Fruit fly (Drosophila melanogaster): Measurements from ENCODE around the gene CG6712.
A peak's percentile ranks its signal among the peaks of the same experiment; 100 is the strongest.

CG6712 gene

DNA sequence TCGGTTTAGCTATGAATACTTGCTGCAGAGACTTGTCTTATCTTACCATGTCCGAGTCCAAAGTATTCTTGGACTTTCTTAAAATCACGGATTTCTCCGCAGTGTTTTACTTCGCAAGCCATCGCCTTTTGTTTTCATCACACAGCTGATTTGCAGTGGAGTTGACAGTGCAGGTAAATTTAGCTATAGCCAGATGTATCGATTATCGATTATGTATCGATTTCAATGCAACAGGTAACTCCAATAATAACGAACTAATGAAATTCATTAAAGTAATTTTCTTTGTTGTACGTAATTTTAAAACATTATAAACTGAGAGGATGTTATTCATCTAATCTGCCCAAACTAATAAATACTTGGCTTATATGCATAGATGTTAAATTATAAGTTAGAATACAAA, 33.3 kb downstream of the CG6712 start, which contains the start of gene Rab3-GAP (continued):
- TF ChIP-seq CG3995 (GFP tag; optimal IDR thresholded peaks at IDR 0.05) (no peak), CG13296 (GFP tag; optimal IDR thresholded peaks at IDR 0.05) (no peak), Blimp-1 (GFP tag; optimal IDR thresholded peaks at IDR 0.05) (no peak), ab (GFP tag; optimal IDR thresholded peaks at IDR 0.05) (no peak), CG17359 (tag; optimal IDR thresholded peaks at IDR 0.05) (peak; percentile 25), CG6765 (GFP tag; optimal IDR thresholded peaks at IDR 0.05) (no peak), CG11456 (GFP tag; IDR thresholded peaks at IDR 0.05) (no peak), CG3407 (GFP tag; optimal IDR thresholded peaks at IDR 0.05) (no peak), lilli (GFP tag; optimal IDR thresholded peaks at IDR 0.05) (peak; percentile 37), CG2875 (GFP tag; optimal IDR thresholded peaks at IDR 0.05) (no peak), Nf-YA (GFP tag; IDR thresholded peaks at IDR 0.05) (no peak), gfzf (GFP tag; optimal IDR thresholded peaks at IDR 0.05) (no peak), CG9609 (GFP tag; optimal IDR thresholded peaks at IDR 0.05) (no peak), NFAT (GFP tag; IDR thresholded peaks at IDR 0.05) (no peak), zfh1 (GFP tag; IDR thresholded peaks at IDR 0.05) (peak; percentile 51; the same call in 1 of the 3 replicates), Elba2 (GFP tag; optimal IDR thresholded peaks at IDR 0.05) (peak; percentile 20), CrebB (tag; optimal IDR thresholded peaks at IDR 0.05) (no peak), CG7372 (GFP tag; IDR thresholded peaks at IDR 0.05) (no peak), Ets65A (GFP tag) (no peak), Doc2 (GFP tag; IDR thresholded peaks at IDR 0.05) (no peak), CG6854 (GFP tag; optimal IDR thresholded peaks at IDR 0.05) (no peak), danr (GFP tag; IDR thresholded peaks at IDR 0.05) (no peak), E2f1 (GFP tag; IDR thresholded peaks at IDR 0.05) (no peak), CG14710 (tag; optimal IDR thresholded peaks at IDR 0.05) (peak; percentile 51), ems (GFP tag; optimal IDR thresholded peaks at IDR 0.05) (no peak), Ptx1 (GFP tag; IDR thresholded peaks at IDR 0.05) (no peak), CG18764 (GFP tag; optimal IDR thresholded peaks at IDR 0.05) (peak; percentile 8), NK7.1 (GFP tag; optimal IDR thresholded peaks at IDR 0.05) (no peak), CG12155 (GFP tag; optimal IDR thresholded peaks at IDR 0.05) (peak; percentile 22), nerfin-2 (GFP tag; IDR thresholded peaks at IDR 0.05; ENCODE audit: partially characterized antibody) (no peak; the same call in 1 of the 2 replicates), CG8388 (GFP tag; optimal IDR thresholded peaks at IDR 0.05) (peak; percentile 15), Gsc (GFP tag; IDR thresholded peaks at IDR 0.05) (no peak), Max (GFP tag; optimal IDR thresholded peaks at IDR 0.05) (no peak), CG7786 (GFP tag; optimal IDR thresholded peaks at IDR 0.05) (no peak), CG33557 (GFP tag; optimal IDR thresholded peaks at IDR 0.05) (no peak), bigmax (GFP tag; optimal IDR thresholded peaks at IDR 0.05) (no peak), CG17802 (tag; optimal IDR thresholded peaks at IDR 0.05) (no peak), zen2 (GFP tag; IDR thresholded peaks at IDR 0.05; ENCODE audit: partially characterized antibody) (peak; percentile 55; the same call in 2 of the 3 replicates), CHES-1-like (GFP tag; optimal IDR thresholded peaks at IDR 0.05) (no peak), CG10431 (GFP tag; optimal IDR thresholded peaks at IDR 0.05) (no peak), Kr (GFP tag; optimal IDR thresholded peaks at IDR 0.05) (no peak), Dp (GFP tag; optimal IDR thresholded peaks at IDR 0.05) (peak; percentile 10), tap (tag; optimal IDR thresholded peaks at IDR 0.05) (peak; percentile 4), ERR (GFP tag; optimal IDR thresholded peaks at IDR 0.05) (no peak), fu2 (GFP tag; optimal IDR thresholded peaks at IDR 0.05) (no peak), Sry-β (GFP tag; optimal IDR thresholded peaks at IDR 0.05) (peak; percentile 97), wor (GFP tag; IDR thresholded peaks at IDR 0.05) (no peak), eve (GFP tag; optimal IDR thresholded peaks at IDR 0.05) (no peak), CG4707 (GFP tag; optimal IDR thresholded peaks at IDR 0.05) (no peak), CG3281 (GFP tag; optimal IDR thresholded peaks at IDR 0.05) (no peak), ato (GFP tag; IDR thresholded peaks at IDR 0.05; ENCODE audit: partially characterized antibody) (no peak), Fer1 (GFP tag; optimal IDR thresholded peaks at IDR 0.05) (peak; percentile 60)

All from whole organism, embryonic.